Worm (Caenorhabditis elegans) whole organism, L1 larva: Measurements from ENCODE around the gene Y51A2B.16.

Source experiments
- aly-2 ChIP-seq: fragments of 150-350 bp; optimal IDR thresholded peaks from 2 replicates; lab custom pipeline; 2014; ENCODE audit warnings: missing biosample characterization, missing genetic modification characterization
- dpl-1 ChIP-seq, 3 experiments: fragments of 150-350 bp in 2 of 3; sonication (generic microtip) in 1 of 3; optimal IDR thresholded peaks; 2 replicates each; lab custom pipeline; 2014 to 2017; ENCODE audit warnings: missing biosample characterization in 3 of 3, missing genetic modification characterization in 3 of 3, missing genetic modification reagents in 3 of 3
- elt-3 ChIP-seq, 6 experiments: fragments of 150-350 bp in 1 of 6; sonication (generic microtip); optimal IDR thresholded peaks; 2 replicates each; lab custom pipeline; 2017 to 2018; ENCODE audit warnings: missing biosample characterization in 6 of 6, missing genetic modification characterization in 6 of 6, inconsistent platforms in 1 of 6
- fos-1 ChIP-seq: fragments of 150-350 bp; optimal IDR thresholded peaks from 2 replicates; lab custom pipeline; 2014; ENCODE audit warnings: missing biosample characterization, missing genetic modification characterization
- unc-130 ChIP-seq: fragments of 150-350 bp; optimal IDR thresholded peaks from 2 replicates; lab custom pipeline; 2017; ENCODE audit warnings: missing biosample characterization, missing genetic modification characterization, inconsistent platforms

DNA sequence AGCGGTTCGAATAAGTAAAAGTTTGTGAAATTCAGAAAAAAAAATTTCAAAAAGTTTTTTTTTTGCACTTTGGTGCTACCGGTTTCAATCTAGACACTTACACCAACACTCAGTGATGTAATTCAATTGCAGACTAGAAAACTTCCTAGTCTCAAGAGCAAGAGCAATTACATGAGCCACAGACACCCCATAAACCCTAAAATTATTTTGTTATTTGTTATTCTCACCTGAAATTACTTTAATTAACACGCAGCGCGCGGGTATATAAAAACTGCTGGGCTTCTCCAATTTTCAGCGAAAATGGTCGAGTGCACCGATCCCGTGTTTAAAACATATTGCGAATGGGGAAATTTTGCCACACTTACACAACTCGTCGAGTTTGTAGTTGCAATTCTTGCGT lies 28.6 kb upstream of the Y51A2B.16 start, which contains the start of gene srw-83:
- TF ChIP-seq unc-130 (tag; lab: Kevin White, UChicago): no peak
- no peak for TF ChIP-seq fos-1 (tag; lab: Kevin White, UChicago)
- TF ChIP-seq elt-3 (tag; optimal IDR thresholded peaks at IDR 0.05; lab: Kevin White, UChicago): no peak
- TF ChIP-seq dpl-1 (GFP tag; optimal IDR thresholded peaks at IDR 0.05; lab: Kevin White, UChicago): no peak
- no peak for TF ChIP-seq aly-2
